Worm (Caenorhabditis elegans) whole organism, L3 larva: ENCODE data around the gene srh-206.

ENCODE experiments used
- egl-27 ChIP-seq: sonication (generic microtip); optimal IDR thresholded peaks from 4 replicates; lab custom pipeline; 2017; ENCODE audit warnings: missing biosample characterization, missing genetic modification reagents, missing genetic modification characterization
- elt-1 ChIP-seq: fragments of 150-350 bp; optimal IDR thresholded peaks from 2 replicates; lab custom pipeline; 2014; ENCODE audit warnings: missing biosample characterization, missing genetic modification characterization
- nhr-11 ChIP-seq: fragments of 150-350 bp; optimal IDR thresholded peaks from 2 replicates; lab custom pipeline; 2014; ENCODE audit warnings: missing biosample characterization, missing genetic modification characterization
- nhr-237 ChIP-seq: fragments of 150-350 bp; optimal IDR thresholded peaks from 2 replicates; lab custom pipeline; 2014; ENCODE audit warnings: missing biosample characterization, missing genetic modification characterization
- nhr-28 ChIP-seq: fragments of 150-350 bp; optimal IDR thresholded peaks from 2 replicates; lab custom pipeline; 2014; ENCODE audit warnings: missing biosample characterization, missing genetic modification characterization
- pqm-1 ChIP-seq: fragments of 150-350 bp; optimal IDR thresholded peaks from 2 replicates; lab custom pipeline; 2017; ENCODE audit warnings: missing biosample characterization, missing genetic modification characterization, inconsistent platforms
- tbx-2 ChIP-seq: sonication (generic microtip); optimal IDR thresholded peaks from 2 replicates; lab custom pipeline; 2016; ENCODE audit warnings: mild to moderate bottlenecking, missing genetic modification characterization, missing compliant biosample characterization
- ztf-11 ChIP-seq: fragments of 150-350 bp; optimal IDR thresholded peaks from 2 replicates; lab custom pipeline; 2014; ENCODE audit warnings: missing biosample characterization, missing genetic modification characterization

- TF ChIP-seq nhr-28 (tag; lab: Kevin White, UChicago) (no peak), tbx-2 (tag; lab: Kevin White, UChicago) (no peak), egl-27 (tag; lab: Kevin White, UChicago) (no peak), nhr-237 (no peak), ztf-11 (tag; lab: Kevin White, UChicago) (no peak), elt-1 (tag; lab: Kevin White, UChicago) (no peak), pqm-1 (no peak), nhr-11 (tag; lab: Kevin White, UChicago) (no peak)
Observed at ce11 chrV:16919675-16920074, 35.0 kb downstream of the srh-206 start.
